Worm (Caenorhabditis elegans): ENCODE data around the gene T21C12.4.

- TF ChIP-seq zip-5 (tag; optimal IDR thresholded peaks at IDR 0.05) = no peak
- TF ChIP-seq hlh-30 (tag; optimal IDR thresholded peaks at IDR 0.05; ENCODE audit: insufficient read depth) = no peak
- no peak for TF ChIP-seq gmeb-2 (tag; optimal IDR thresholded peaks at IDR 0.05)
- TF ChIP-seq ceh-24 (tag; optimal IDR thresholded peaks at IDR 0.05) = no peak
- no peak for TF ChIP-seq ceh-9 (tag; optimal IDR thresholded peaks at IDR 0.05)
- no peak for TF ChIP-seq ama-1 (optimal IDR thresholded peaks at IDR 0.05)
- no peak for TF ChIP-seq nfya-1 (tag; optimal IDR thresholded peaks at IDR 0.05)
- TF ChIP-seq ets-4 (tag; optimal IDR thresholded peaks at IDR 0.05) = no peak
- no peak for TF ChIP-seq hlh-6 (tag; optimal IDR thresholded peaks at IDR 0.05)
- no peak for TF ChIP-seq nhr-11 (tag; optimal IDR thresholded peaks at IDR 0.05)
- TF ChIP-seq ztf-16 (tag; optimal IDR thresholded peaks at IDR 0.05) = no peak
- TF ChIP-seq pax-1 (tag; optimal IDR thresholded peaks at IDR 0.05) = no peak
- TF ChIP-seq tbx-2 (tag; optimal IDR thresholded peaks at IDR 0.05) = no peak
Observed at ce11 chrIII:10521219-10521618, 36.6 kb downstream of the T21C12.4 start.

Measured in whole organism, late embryonic.